Worm (Caenorhabditis elegans): Measurements from ENCODE around the gene gpn-1.

gpn-1 gene

ce11 chrX:15721346-15721745, 39.9 kb downstream of the gpn-1 start, which contains the start of gene ZK662.5:
TSS of gene ZK662.5 (plus strand) at chrX:15721646.
- TF ChIP-seq blmp-1 (tag; optimal IDR thresholded peaks at IDR 0.05) (no peak), fkh-4 (tag; optimal IDR thresholded peaks at IDR 0.05; ENCODE audit: borderline replicate concordance) (no peak), elt-3 (tag; optimal IDR thresholded peaks at IDR 0.05) (no peak)

- TF ChIP-seq grh-1 (GFP tag; IDR thresholded peaks at IDR 0.05) (peak; percentile 34; the same call in 1 of the 2 replicates), alr-1 (tag; optimal IDR thresholded peaks at IDR 0.05; ENCODE audit: borderline replicate concordance) (no peak), rnt-1 (tag; optimal IDR thresholded peaks at IDR 0.05) (peak; percentile 80), fkh-4 (tag; optimal IDR thresholded peaks at IDR 0.05; ENCODE audit: borderline replicate concordance) (no peak), mdl-1 (tag; optimal IDR thresholded peaks at IDR 0.05) (peak in 1 of 2 experiments; percentile 81), ztf-4 (tag; optimal IDR thresholded peaks at IDR 0.05) (no peak), lsy-2 (tag; optimal IDR thresholded peaks at IDR 0.05) (peak; percentile 64 to 74), lin-14 (GFP tag; optimal IDR thresholded peaks at IDR 0.05) (peak; percentile 83), sptf-1 (tag; optimal IDR thresholded peaks at IDR 0.05) (no peak), C04F5.9 (tag; optimal IDR thresholded peaks at IDR 0.05) (no peak), F16B12.6 (tag; optimal IDR thresholded peaks at IDR 0.05) (peak; percentile 93), C16A3.4 (tag; optimal IDR thresholded peaks at IDR 0.05) (peak; percentile 69), xbp-1 (tag; optimal IDR thresholded peaks at IDR 0.05) (peak; percentile 62), zip-4 (GFP tag; optimal IDR thresholded peaks at IDR 0.05) (no peak), aha-1 (tag; optimal IDR thresholded peaks at IDR 0.05) (no peak), nhr-77 (tag; optimal IDR thresholded peaks at IDR 0.05) (peak; percentile 6), ceh-88 (GFP tag; IDR thresholded peaks at IDR 0.05) (no peak), nhr-71 (tag; optimal IDR thresholded peaks at IDR 0.05) (peak; percentile 78), nhr-20 (tag; optimal IDR thresholded peaks at IDR 0.05) (peak; percentile 74), nhr-237 (tag; optimal IDR thresholded peaks at IDR 0.05) (no peak), unc-98 (GFP tag; IDR thresholded peaks at IDR 0.05) (no peak), ets-5 (GFP tag; IDR thresholded peaks at IDR 0.05) (no peak), elt-3 (tag; optimal IDR thresholded peaks at IDR 0.05) (peak in 1 of 6 experiments; percentile 50), efl-1 (optimal IDR thresholded peaks at IDR 0.05) (peak; percentile 69 to 78), efl-1 (GFP tag; optimal IDR thresholded peaks at IDR 0.05 in 1 of 2) (peak in 1 of 2 experiments; percentile 58), nhr-11 (tag; optimal IDR thresholded peaks at IDR 0.05) (no peak), snpc-4 (tag; optimal IDR thresholded peaks at IDR 0.05) (peak; percentile 62), ztf-11 (tag; optimal IDR thresholded peaks at IDR 0.05) (peak in 1 of 2 experiments; percentile 11), nhr-12 (tag; optimal IDR thresholded peaks at IDR 0.05) (no peak), isw-1 (GFP tag; IDR thresholded peaks at IDR 0.05) (peak; percentile 14; the same call in 1 of the 2 replicates), snu-23 (GFP tag; optimal IDR thresholded peaks at IDR 0.05) (peak; percentile 83), blmp-1 (tag; optimal IDR thresholded peaks at IDR 0.05) (peak; percentile 97), mef-2 (tag; optimal IDR thresholded peaks at IDR 0.05) (peak; percentile 7), nhr-85 (tag) (peak; percentile 87), irx-1 (tag; optimal IDR thresholded peaks at IDR 0.05) (peak; percentile 45), egl-27 (tag; optimal IDR thresholded peaks at IDR 0.05) (no peak), lin-15B (tag; optimal IDR thresholded peaks at IDR 0.05) (peak; percentile 93), hlh-4 (tag; optimal IDR thresholded peaks at IDR 0.05) (no peak), jun-1 (tag; optimal IDR thresholded peaks at IDR 0.05) (peak; percentile 48), elt-2 (tag; optimal IDR thresholded peaks at IDR 0.05) (no peak), unc-86 (tag; optimal IDR thresholded peaks at IDR 0.05) (peak; percentile 65), lin-13 (GFP tag; optimal IDR thresholded peaks at IDR 0.05) (peak; percentile 67), nhr-47 (tag; optimal IDR thresholded peaks at IDR 0.05) (peak; percentile 75), ama-1 (optimal IDR thresholded peaks at IDR 0.05) (no peak), mab-9 (GFP tag; IDR thresholded peaks at IDR 0.05) (no peak), unc-62 (GFP tag; optimal IDR thresholded peaks at IDR 0.05) (no peak), lir-3 (tag; optimal IDR thresholded peaks at IDR 0.05; ENCODE audit: poor library complexity) (no peak), mep-1 (tag; optimal IDR thresholded peaks at IDR 0.05) (peak; percentile 89), dpl-1 (GFP tag; optimal IDR thresholded peaks at IDR 0.05) (peak; percentile 68 to 73 (median 73)), skn-1 (tag; optimal IDR thresholded peaks at IDR 0.05) (peak; percentile 24), tbx-2 (tag; optimal IDR thresholded peaks at IDR 0.05) (peak; percentile 70)
These were observed 43.5 kb downstream of the gpn-1 start for ce11 chrX:15724994-15725393.
